Fruit fly (Drosophila melanogaster): Measurements from ENCODE around the gene Obp8a.

Gene Obp8a

DNA sequence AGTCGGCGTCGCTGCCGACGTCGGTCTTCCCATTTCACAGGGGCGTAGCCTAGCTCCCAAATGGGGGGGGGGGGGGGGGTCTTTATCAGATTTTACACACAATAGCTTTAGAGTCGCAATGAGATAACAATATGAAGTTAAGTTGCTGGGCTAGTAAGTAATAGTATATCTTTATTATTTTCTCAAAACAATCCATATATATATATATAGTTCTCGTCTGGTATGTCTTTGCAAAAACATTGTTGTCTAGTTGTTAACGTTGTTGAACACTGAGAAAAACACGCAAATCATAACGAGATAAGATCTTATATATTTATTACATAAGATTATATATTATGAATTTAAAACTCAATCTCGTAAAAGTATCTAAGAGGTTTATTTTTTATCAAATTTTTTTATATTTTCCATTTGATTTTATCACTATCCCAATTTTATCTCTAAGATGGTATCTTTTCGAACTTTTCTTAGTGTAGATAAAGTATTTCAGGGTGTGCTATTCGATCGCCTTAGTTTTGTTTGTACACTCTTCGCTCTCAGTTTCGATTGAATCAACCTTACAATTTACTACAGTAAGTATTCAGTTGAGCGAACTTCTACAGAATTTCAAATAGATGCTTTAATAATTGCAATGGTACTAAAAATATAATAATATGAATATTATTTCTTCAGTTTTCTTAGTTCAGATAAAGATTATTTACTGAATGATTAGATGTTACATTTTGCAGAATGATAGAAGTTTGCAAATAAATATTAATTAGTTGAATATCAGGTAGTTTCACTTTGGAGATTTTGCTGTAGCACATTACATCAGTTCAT is 12.6 kb upstream of the Obp8a start (continued):
- TF ChIP-seq CG16863 (GFP tag; optimal IDR thresholded peaks at IDR 0.05), result no peak
- no peak for TF ChIP-seq CG8089 (GFP tag; optimal IDR thresholded peaks at IDR 0.05)
- TF ChIP-seq dpn (GFP tag; optimal IDR thresholded peaks at IDR 0.05), result peak in 1 of 2 experiments; percentile 40
- TF ChIP-seq CG6791 (GFP tag; IDR thresholded peaks at IDR 0.05; ENCODE audit: partially characterized antibody), result no peak
- no peak for TF ChIP-seq her (GFP tag; optimal IDR thresholded peaks at IDR 0.05)
- no peak for TF ChIP-seq CG12236 (GFP tag; optimal IDR thresholded peaks at IDR 0.05)
- TF ChIP-seq vnd (GFP tag; IDR thresholded peaks at IDR 0.05; ENCODE audit: partially characterized antibody), result no peak
- peak; percentile 90 for TF ChIP-seq Hmr (GFP tag; optimal IDR thresholded peaks at IDR 0.05)
- peak; percentile 76 for TF ChIP-seq CG10543 (GFP tag; optimal IDR thresholded peaks at IDR 0.05)
- no peak for TF ChIP-seq CG17802 (tag; optimal IDR thresholded peaks at IDR 0.05)
- TF ChIP-seq Doc3 (GFP tag; IDR thresholded peaks at IDR 0.05; ENCODE audit: partially characterized antibody), result no peak
- TF ChIP-seq bab2 (GFP tag; optimal IDR thresholded peaks at IDR 0.05), result peak; percentile 11
- no peak for TF ChIP-seq NC2α (GFP tag; optimal IDR thresholded peaks at IDR 0.05)
- TF ChIP-seq CG7372 (GFP tag; IDR thresholded peaks at IDR 0.05), result peak; percentile 85
- TF ChIP-seq so (GFP tag; IDR thresholded peaks at IDR 0.05), result 0 out of 3 replicates have a peak, but pooled peaks have one; percentile 49
- peak; percentile 83 for TF ChIP-seq cwo (GFP tag; optimal IDR thresholded peaks at IDR 0.05)
- no peak for TF ChIP-seq CG8478 (optimal IDR thresholded peaks at IDR 0.05)
- peak; percentile 19 for TF ChIP-seq ATbp (GFP tag; optimal IDR thresholded peaks at IDR 0.05)
- TF ChIP-seq amos (GFP tag; IDR thresholded peaks at IDR 0.05; ENCODE audit: partially characterized antibody), result no peak
- no peak for TF ChIP-seq twi (tag; optimal IDR thresholded peaks at IDR 0.05)
- TF ChIP-seq CG2129 (GFP tag; IDR thresholded peaks at IDR 0.05; ENCODE audit: partially characterized antibody), result no peak
- peak; percentile 88 for TF ChIP-seq CG2678 (tag; optimal IDR thresholded peaks at IDR 0.05)
- TF ChIP-seq vfl (GFP tag; optimal IDR thresholded peaks at IDR 0.05), result no peak
- no peak for TF ChIP-seq CG4707 (GFP tag; optimal IDR thresholded peaks at IDR 0.05)
- TF ChIP-seq Adf1 (GFP tag; IDR thresholded peaks at IDR 0.05), result peak; percentile 96
- peak; percentile 92 for TF ChIP-seq al (GFP tag; IDR thresholded peaks at IDR 0.05)
- no peak for TF ChIP-seq Ets97D (GFP tag; optimal IDR thresholded peaks at IDR 0.05)
- TF ChIP-seq Deaf1 (tag; optimal IDR thresholded peaks at IDR 0.05), result peak; percentile 37
- no peak for TF ChIP-seq seq (GFP tag; IDR thresholded peaks at IDR 0.05)
- TF ChIP-seq CG2202 (tag; optimal IDR thresholded peaks at IDR 0.05), result no peak
- peak; percentile 60; the same call in 1 of the 2 replicates for TF ChIP-seq klu (GFP tag; IDR thresholded peaks at IDR 0.05)
- TF ChIP-seq CG10462 (GFP tag; optimal IDR thresholded peaks at IDR 0.05), result no peak
- TF ChIP-seq Aef1 (GFP tag; IDR thresholded peaks at IDR 0.05), result peak; percentile 71; the same call in 2 of the 3 replicates
- TF ChIP-seq oc (tag; optimal IDR thresholded peaks at IDR 0.05), result no peak
- TF ChIP-seq chinmo (GFP tag; IDR thresholded peaks at IDR 0.05; ENCODE audit: partially characterized antibody), result no peak
- no peak for TF ChIP-seq fd64A (GFP tag; optimal IDR thresholded peaks at IDR 0.05)
- peak; percentile 85 for TF ChIP-seq E2f1 (GFP tag; IDR thresholded peaks at IDR 0.05)
- no peak for TF ChIP-seq wek (GFP tag; optimal IDR thresholded peaks at IDR 0.05)
- peak; percentile 63 for TF ChIP-seq Xrp1 (GFP tag; IDR thresholded peaks at IDR 0.05)
- peak; percentile 45 for TF ChIP-seq Dref (GFP tag; IDR thresholded peaks at IDR 0.05)
- no peak for TF ChIP-seq pfk (GFP tag; optimal IDR thresholded peaks at IDR 0.05)
- no peak for TF ChIP-seq CG18764 (GFP tag; optimal IDR thresholded peaks at IDR 0.05)
- TF ChIP-seq D (optimal IDR thresholded peaks at IDR 0.05), result no peak
- no peak for TF ChIP-seq D (GFP tag; optimal IDR thresholded peaks at IDR 0.05)
- no peak for TF ChIP-seq CG2199 (GFP tag; IDR thresholded peaks at IDR 0.05)
- TF ChIP-seq ewg (GFP tag; optimal IDR thresholded peaks at IDR 0.05), result peak; percentile 12
- no peak for TF ChIP-seq Mad (GFP tag; optimal IDR thresholded peaks at IDR 0.05)
- TF ChIP-seq Hmx (GFP tag; optimal IDR thresholded peaks at IDR 0.05), result no peak
- TF ChIP-seq Asciz (GFP tag; optimal IDR thresholded peaks at IDR 0.05), result no peak

Data from whole organism, embryonic.